Fruit fly (Drosophila melanogaster) whole organism, pupa: Measurements from ENCODE around the gene pico.
A peak's percentile ranks its signal among the peaks of the same experiment; 100 is the strongest.

Source experiments
- CG10348 ChIP-seq: fragments of 200-800 bp; sonication (Bioruptor generic); IDR thresholded peaks from 2 replicates; pipeline ENCODE4 v1.3.6; 2022; ENCODE audit warnings: missing biosample characterization, missing genetic modification characterization
- CG12605 ChIP-seq: fragments of 200-800 bp; sonication (Bioruptor generic); IDR thresholded peaks from 2 replicates; pipeline ENCODE4 v1.3.6; 2022; ENCODE audit warnings: missing biosample characterization, missing genetic modification characterization
- CG13204 ChIP-seq: fragments of 200-800 bp; sonication (Bioruptor generic); optimal IDR thresholded peaks from 2 replicates; lab custom pipeline; 2018; ENCODE audit warnings: missing biosample characterization, mild to moderate bottlenecking, missing genetic modification characterization, moderate library complexity
- CG14655 ChIP-seq: fragments of 200-800 bp; sonication (Bioruptor generic); optimal IDR thresholded peaks from 3 replicates; lab custom pipeline; 2017; ENCODE audit warnings: mild to moderate bottlenecking, missing biosample characterization, missing genetic modification reagents, missing genetic modification characterization
- CG15710 ChIP-seq: fragments of 200-800 bp; sonication (Bioruptor generic); optimal IDR thresholded peaks from 2 replicates; lab custom pipeline; 2018; ENCODE audit warnings: missing biosample characterization, mild to moderate bottlenecking, missing genetic modification characterization, moderate library complexity
- CG17806 ChIP-seq: fragments of 200-800 bp; sonication (Bioruptor generic); optimal IDR thresholded peaks from 2 replicates; lab custom pipeline; 2018; ENCODE audit warnings: missing biosample characterization, mild to moderate bottlenecking, missing genetic modification characterization, moderate library complexity
- CG32121 ChIP-seq: fragments of 200-800 bp; sonication (Bioruptor generic); IDR thresholded peaks from 2 replicates; pipeline ENCODE4 v1.3.6; 2022; ENCODE audit warnings: missing biosample characterization, missing genetic modification characterization
- CG34367 ChIP-seq: fragments of 200-800 bp; sonication (Bioruptor generic); optimal IDR thresholded peaks from 2 replicates; lab custom pipeline; 2018; ENCODE audit warnings: missing biosample characterization, mild to moderate bottlenecking, missing genetic modification characterization
- CG4496 ChIP-seq: fragments of 200-800 bp; sonication (Bioruptor generic); IDR thresholded peaks from 3 replicates; pipeline ENCODE4 v1.3.6; 2022; ENCODE audit warnings: missing biosample characterization, missing genetic modification characterization
- CG8159 ChIP-seq: fragments of 200-800 bp; sonication (Bioruptor generic); optimal IDR thresholded peaks from 3 replicates; lab custom pipeline; 2018; ENCODE audit warnings: missing biosample characterization, mild to moderate bottlenecking, missing genetic modification characterization, moderate library complexity
- CG8301 ChIP-seq: fragments of 200-800 bp; sonication (Bioruptor generic); optimal IDR thresholded peaks from 2 replicates; lab custom pipeline; 2018; ENCODE audit warnings: missing biosample characterization, mild to moderate bottlenecking, missing genetic modification characterization
- CG9948 ChIP-seq: fragments of 200-800 bp; sonication (Bioruptor generic); optimal IDR thresholded peaks from 2 replicates; lab custom pipeline; 2018; ENCODE audit warnings: missing biosample characterization, mild to moderate bottlenecking, missing genetic modification characterization, moderate library complexity
- D1 ChIP-seq: fragments of 200-800 bp; sonication (Bioruptor generic); optimal IDR thresholded peaks from 2 replicates; lab custom pipeline; 2018; ENCODE audit warnings: missing biosample characterization, mild to moderate bottlenecking, missing genetic modification characterization, moderate library complexity
- EcR ChIP-seq: fragments of 200-800 bp; sonication (Bioruptor generic); optimal IDR thresholded peaks from 3 replicates; lab custom pipeline; 2019; ENCODE audit warnings: missing biosample characterization, missing genetic modification characterization, mild to moderate bottlenecking, moderate library complexity, missing genetic modification reagents
- Ets98B ChIP-seq: fragments of 200-800 bp; sonication (Bioruptor generic); IDR thresholded peaks from 2 replicates; pipeline ENCODE4 v1.3.6; 2022; ENCODE audit warnings: missing biosample characterization, missing genetic modification characterization
- Pif1A ChIP-seq: fragments of 200-800 bp; sonication (Bioruptor generic); optimal IDR thresholded peaks from 3 replicates; lab custom pipeline; 2016; ENCODE audit warnings: missing biosample characterization, missing genetic modification characterization
- Pif1B ChIP-seq: fragments of 200-800 bp; sonication (Bioruptor generic); optimal IDR thresholded peaks from 3 replicates; lab custom pipeline; 2016; ENCODE audit warnings: missing biosample characterization, missing genetic modification characterization
- Snoo ChIP-seq: fragments of 200-800 bp; sonication (Bioruptor generic); optimal IDR thresholded peaks from 3 replicates; lab custom pipeline; 2017; ENCODE audit warnings: missing biosample characterization, mild to moderate bottlenecking, missing genetic modification characterization, inconsistent platforms
- fd96Ca ChIP-seq: fragments of 200-800 bp; sonication (Bioruptor generic); IDR thresholded peaks from 3 replicates; pipeline ENCODE4 v1.3.6; 2022; ENCODE audit warnings: missing biosample characterization, missing genetic modification characterization
- gl ChIP-seq: fragments of 200-800 bp; sonication (Bioruptor generic); optimal IDR thresholded peaks from 2 replicates; lab custom pipeline; 2018; ENCODE audit warnings: missing biosample characterization, mild to moderate bottlenecking, missing genetic modification characterization
- rn ChIP-seq: fragments of 200-800 bp; sonication (Bioruptor generic); IDR thresholded peaks from 2 replicates; pipeline ENCODE4 v1.3.6; 2022; ENCODE audit warnings: missing biosample characterization, missing genetic modification characterization

The pico gene

DNA sequence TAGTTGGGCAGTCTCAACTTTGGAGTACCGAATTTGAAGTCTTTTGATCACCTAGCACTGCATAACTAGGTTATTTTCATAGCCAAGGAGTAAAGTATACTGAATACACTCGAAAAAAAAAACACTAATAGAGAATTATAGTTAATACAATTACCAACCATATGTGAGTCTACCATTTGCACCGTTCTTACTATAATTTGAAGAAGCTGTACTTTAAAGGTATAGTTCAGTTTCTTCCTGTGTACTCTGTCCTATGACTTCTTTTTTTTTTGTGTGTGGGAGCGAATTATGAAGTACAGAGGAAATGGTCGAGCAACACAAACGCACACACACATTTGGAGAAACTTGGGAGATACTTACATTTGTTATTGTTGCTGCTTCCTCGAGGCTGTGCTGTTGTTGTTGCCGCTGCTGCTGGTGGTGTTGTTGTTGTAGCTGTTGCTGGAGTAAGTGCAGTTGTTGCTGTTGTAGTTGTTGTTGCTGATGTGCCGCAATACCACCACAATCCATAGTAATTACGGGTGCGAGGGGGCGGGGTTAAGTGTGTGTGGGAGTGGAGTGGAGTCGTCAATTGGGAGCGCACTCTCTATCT lies 1.3 kb downstream of the pico start:
- peak; percentile 93 for TF ChIP-seq CG9948 (tag; lab: Kevin White, UChicago)
- TF ChIP-seq CG13204 (GFP tag; lab: Kevin White, UChicago): peak; percentile 64
- TF ChIP-seq CG15710 (tag; lab: Kevin White, UChicago): peak; percentile 90
- TF ChIP-seq CG8301: peak; percentile 95
- peak; percentile 86 for TF ChIP-seq rn (GFP tag; lab: Robert Waterston, UW)
- no peak for TF ChIP-seq D1 (tag; lab: Kevin White, UChicago)
- TF ChIP-seq Pif1A: peak; percentile 93
- peak; percentile 89 for TF ChIP-seq CG8159 (tag; lab: Kevin White, UChicago)
- peak; percentile 96 for TF ChIP-seq CG14655 (GFP tag; lab: Kevin White, UChicago)
- TF ChIP-seq CG17806: peak; percentile 93
- peak; percentile 91 for TF ChIP-seq CG12605 (GFP tag; lab: Robert Waterston, UW)
- peak; percentile 98 for TF ChIP-seq CG4496 (GFP tag; lab: Robert Waterston, UW)
- peak; percentile 82 for TF ChIP-seq Snoo
- peak; percentile 93 for TF ChIP-seq Ets98B (GFP tag; lab: Robert Waterston, UW)
- TF ChIP-seq fd96Ca (GFP tag; lab: Robert Waterston, UW): peak; percentile 81
- TF ChIP-seq CG10348 (GFP tag; lab: Robert Waterston, UW): peak; percentile 55
- TF ChIP-seq EcR (GFP tag; lab: Kevin White, UChicago): no peak
- peak; percentile 89 for TF ChIP-seq CG34367 (tag; lab: Kevin White, UChicago)
- peak; percentile 94 for TF ChIP-seq CG32121
- TF ChIP-seq gl (tag; lab: Kevin White, UChicago): peak; percentile 76
- TF ChIP-seq Pif1B: peak; percentile 85

- TF ChIP-seq CG12605 (GFP tag; lab: Robert Waterston, UW): peak; percentile 48
- peak; percentile 53 for TF ChIP-seq Pif1B
- peak; percentile 48 for TF ChIP-seq CG9948 (tag; lab: Kevin White, UChicago)
- TF ChIP-seq CG17806: peak; percentile 48
- peak; percentile 36 for TF ChIP-seq CG34367 (tag; lab: Kevin White, UChicago)
- peak; percentile 30 for TF ChIP-seq EcR (GFP tag; lab: Kevin White, UChicago)
- TF ChIP-seq Pif1A: peak; percentile 40
- TF ChIP-seq D1 (tag; lab: Kevin White, UChicago): no peak
- TF ChIP-seq CG15710 (tag; lab: Kevin White, UChicago): peak; percentile 35
- peak; percentile 86 for TF ChIP-seq CG4496 (GFP tag; lab: Robert Waterston, UW)
- peak; percentile 69 for TF ChIP-seq CG14655 (GFP tag; lab: Kevin White, UChicago)
- TF ChIP-seq rn (GFP tag; lab: Robert Waterston, UW): peak; percentile 60; the same call in 1 of the 2 replicates
- peak; percentile 62 for TF ChIP-seq CG13204 (GFP tag; lab: Kevin White, UChicago)
- peak; percentile 57 for TF ChIP-seq CG8159 (tag; lab: Kevin White, UChicago)
- TF ChIP-seq fd96Ca (GFP tag; lab: Robert Waterston, UW): peak; percentile 86
- peak; percentile 71 for TF ChIP-seq CG32121
- peak; percentile 78 for TF ChIP-seq Ets98B (GFP tag; lab: Robert Waterston, UW)
- no peak for TF ChIP-seq CG10348 (GFP tag; lab: Robert Waterston, UW)
- peak; percentile 24 for TF ChIP-seq Snoo
- peak; percentile 64 for TF ChIP-seq CG8301
- no peak for TF ChIP-seq gl (tag; lab: Kevin White, UChicago)
Observed at dm6 chrX:19848342-19848793, 3.5 kb downstream of the pico start.

DNA sequence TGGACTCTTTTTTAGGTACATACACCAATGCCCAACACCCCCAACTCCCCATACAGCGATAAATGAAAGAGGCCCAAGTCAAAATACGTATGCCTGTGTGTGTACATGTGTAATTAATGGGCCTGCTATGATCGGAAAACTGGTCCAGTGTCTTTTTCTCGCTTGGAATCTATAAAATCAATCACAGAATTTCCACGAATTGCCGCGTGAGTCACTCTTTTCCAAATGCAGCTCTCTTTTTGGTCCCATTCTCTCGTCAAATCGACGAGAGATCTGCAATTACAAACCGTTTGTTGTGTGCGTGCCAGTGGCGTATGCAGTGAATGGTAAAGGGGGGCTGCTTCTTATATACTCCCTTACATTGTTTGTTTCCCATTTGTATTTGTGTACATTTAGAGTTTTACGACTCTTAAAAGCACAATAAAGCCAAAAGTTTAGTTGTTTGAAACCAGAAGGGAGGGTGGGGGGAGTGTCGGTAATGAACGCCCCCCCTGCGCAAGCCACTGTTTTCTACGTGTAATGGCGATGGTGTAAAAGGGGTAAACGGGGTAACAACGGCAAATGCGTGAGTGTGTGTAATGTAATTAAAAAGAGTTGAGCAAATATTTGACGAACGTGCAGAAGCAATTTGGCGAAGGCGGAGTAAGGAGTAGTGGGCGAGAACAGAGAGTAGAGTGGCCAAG lies 5.0 kb downstream of the pico start:
- TF ChIP-seq Pif1A (peak; percentile 97), CG17806 (peak; percentile 91), CG14655 (GFP tag; lab: Kevin White, UChicago) (peak; percentile 94), Snoo (peak; percentile 90), gl (tag; lab: Kevin White, UChicago) (peak; percentile 80), CG8301 (peak; percentile 93), CG15710 (tag; lab: Kevin White, UChicago) (peak; percentile 95), CG4496 (GFP tag; lab: Robert Waterston, UW) (peak; percentile 98), CG32121 (peak; percentile 98), EcR (GFP tag; lab: Kevin White, UChicago) (no peak), Ets98B (GFP tag; lab: Robert Waterston, UW) (peak; percentile 96), fd96Ca (GFP tag; lab: Robert Waterston, UW) (peak; percentile 98), Pif1B (peak; percentile 91), D1 (tag; lab: Kevin White, UChicago) (peak; percentile 31), CG9948 (tag; lab: Kevin White, UChicago) (peak; percentile 92), rn (GFP tag; lab: Robert Waterston, UW) (peak; percentile 94), CG13204 (GFP tag; lab: Kevin White, UChicago) (peak; percentile 89), CG34367 (tag; lab: Kevin White, UChicago) (peak; percentile 88), CG10348 (GFP tag; lab: Robert Waterston, UW) (peak; percentile 95), CG8159 (tag; lab: Kevin White, UChicago) (peak; percentile 92), CG12605 (GFP tag; lab: Robert Waterston, UW) (peak; percentile 89)

DNA sequence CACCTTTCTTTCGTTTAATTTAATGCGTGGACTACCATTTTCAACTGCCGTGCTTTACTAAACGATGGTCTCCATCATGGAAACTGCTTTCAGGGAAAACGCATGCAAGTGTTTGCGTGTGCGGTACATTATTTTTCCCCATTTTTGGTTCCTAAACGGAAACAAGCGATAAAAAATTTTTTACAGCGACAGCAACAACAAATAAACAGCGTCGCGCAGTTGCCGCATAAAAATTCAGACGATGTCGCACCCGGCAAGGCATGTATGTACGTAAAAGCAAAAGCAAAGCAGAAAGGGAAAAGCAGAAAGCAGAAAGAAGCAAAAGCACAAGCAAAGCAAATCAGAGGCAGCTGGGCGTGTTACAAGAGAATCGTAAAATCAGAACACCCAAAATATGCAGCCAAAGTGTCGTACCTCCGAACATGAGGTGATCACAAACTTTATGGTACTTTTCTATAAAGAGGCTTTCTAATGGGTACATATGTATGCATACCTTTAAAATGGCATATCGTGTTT lies 6.2 kb downstream of the pico start:
- no peak for TF ChIP-seq CG8301
- no peak for TF ChIP-seq Ets98B (GFP tag; lab: Robert Waterston, UW)
- TF ChIP-seq CG14655 (GFP tag; lab: Kevin White, UChicago): no peak
- TF ChIP-seq Pif1B: no peak
- no peak for TF ChIP-seq CG17806
- no peak for TF ChIP-seq CG32121
- TF ChIP-seq CG4496 (GFP tag; lab: Robert Waterston, UW): no peak
- TF ChIP-seq fd96Ca (GFP tag; lab: Robert Waterston, UW): no peak
- no peak for TF ChIP-seq D1 (tag; lab: Kevin White, UChicago)
- TF ChIP-seq gl (tag; lab: Kevin White, UChicago): no peak
